Worm (Caenorhabditis elegans) whole organism, L4 larva: Measurements from ENCODE around the gene F53F4.2.

Experiments used
- daf-12 ChIP-seq: fragments of 150-350 bp; optimal IDR thresholded peaks from 2 replicates; lab custom pipeline; 2014; ENCODE audit warnings: missing biosample characterization, missing genetic modification reagents, missing genetic modification characterization
- dmd-6 ChIP-seq: fragments of 200-800 bp; sonication (Bioruptor generic); IDR thresholded peaks from 2 replicates; pipeline ENCODE4 v1.3.6; 2022; ENCODE audit warnings: missing genetic modification reagents, missing genetic modification characterization, missing compliant biosample characterization
- hlh-30 ChIP-seq: sonication (generic microtip); optimal IDR thresholded peaks from 2 replicates; lab custom pipeline; 2017; ENCODE audit warnings: antibody characterized with exemption, mild to moderate bottlenecking, missing genetic modification characterization, missing compliant biosample characterization; ENCODE audit not compliant: insufficient read depth
- lin-13 ChIP-seq: fragments of 150-350 bp; optimal IDR thresholded peaks from 2 replicates; lab custom pipeline; 2014; ENCODE audit warnings: missing biosample characterization, missing genetic modification reagents, missing genetic modification characterization
- mxl-2 ChIP-seq: fragments of 200-800 bp; sonication (Bioruptor generic); conservative IDR thresholded peaks from 2 replicates; pipeline ENCODE4 v1.3.6; 2022; ENCODE audit warnings: missing genetic modification reagents, missing genetic modification characterization, missing compliant biosample characterization
- nhr-10 ChIP-seq: fragments of 150-350 bp; optimal IDR thresholded peaks from 2 replicates; lab custom pipeline; 2014; ENCODE audit warnings: missing biosample characterization, missing genetic modification characterization
- nhr-41 ChIP-seq: fragments of 200-800 bp; sonication (Bioruptor generic); IDR thresholded peaks from 2 replicates; pipeline ENCODE4 v1.3.6; 2022; ENCODE audit warnings: missing genetic modification reagents, missing genetic modification characterization, missing compliant biosample characterization

- TF ChIP-seq dmd-6 (no peak), hlh-30 (tag; lab: Kevin White, UChicago) (no peak), mxl-2 (GFP tag; lab: Robert Waterston, UW) (no peak), daf-12 (no peak), nhr-10 (tag; lab: Kevin White, UChicago) (no peak), nhr-41 (GFP tag; lab: Robert Waterston, UW) (no peak), lin-13 (GFP tag; lab: Kevin White, UChicago) (no peak)
Observed at ce11 chrV:13575866-13576265, 13.5 kb downstream of the F53F4.2 start.
